Worm (Caenorhabditis elegans) whole organism, early embryonic: Measurements from ENCODE around the gene Y102F5A.1.

Source experiments
- ama-1 ChIP-seq: fragments of 150-350 bp; optimal IDR thresholded peaks from 2 replicates; lab custom pipeline; 2014
- ets-7 ChIP-seq: sonication (generic microtip); optimal IDR thresholded peaks from 2 replicates; lab custom pipeline; 2016; ENCODE audit warnings: missing genotype, missing genetic modification characterization, missing compliant biosample characterization

ce11 chrX:11757666-11758065, 26.5 kb downstream of the Y102F5A.1 start:
- no peak for TF ChIP-seq ama-1 (lab: Kevin White, UChicago)
- peak; percentile 73 for TF ChIP-seq ets-7 (tag; lab: Kevin White, UChicago)
